Fruit fly (Drosophila melanogaster) whole organism, embryonic: ENCODE measurements around the gene CG8097.

Experiments used
- BtbVII ChIP-seq: fragments of 200-800 bp; sonication (Bioruptor generic); optimal IDR thresholded peaks from 3 replicates; lab custom pipeline; 2017; ENCODE audit warnings: missing biosample characterization, mild to moderate bottlenecking, missing genetic modification characterization
- Bteb2 ChIP-seq: fragments of 200-800 bp; sonication (Bioruptor generic); optimal IDR thresholded peaks from 2 replicates; lab custom pipeline; 2016; ENCODE audit warnings: missing biosample characterization, missing genetic modification characterization
- CG10209 ChIP-seq: fragments of 200-800 bp; sonication (Bioruptor generic); optimal IDR thresholded peaks from 3 replicates; lab custom pipeline; 2017; ENCODE audit warnings: missing biosample characterization, mild to moderate bottlenecking, missing genetic modification characterization, missing genetic modification reagents
- CG10321 ChIP-seq: fragments of 200-800 bp; sonication (Bioruptor generic); IDR thresholded peaks from 2 replicates; pipeline ENCODE4 v1.3.6; 2022; ENCODE audit warnings: missing biosample characterization, missing genetic modification characterization
- CG10979 ChIP-seq: fragments of 200-800 bp; sonication (Bioruptor generic); optimal IDR thresholded peaks from 2 replicates; lab custom pipeline; 2018; ENCODE audit warnings: missing biosample characterization, mild to moderate bottlenecking, missing genetic modification characterization, moderate library complexity
- CG12071 ChIP-seq: fragments of 200-800 bp; sonication (Bioruptor generic); optimal IDR thresholded peaks from 3 replicates; lab custom pipeline; 2018; ENCODE audit warnings: missing biosample characterization, mild to moderate bottlenecking, missing genetic modification characterization
- CG1233 ChIP-seq: fragments of 200-800 bp; sonication (Bioruptor generic); optimal IDR thresholded peaks from 4 replicates; lab custom pipeline; 2018; ENCODE audit warnings: missing biosample characterization, mild to moderate bottlenecking, missing genetic modification characterization
- CG12744 ChIP-seq: fragments of 200-800 bp; sonication (Bioruptor generic); optimal IDR thresholded peaks from 2 replicates; lab custom pipeline; 2016; ENCODE audit warnings: missing biosample characterization, missing genetic modification characterization
- CG12769 ChIP-seq: fragments of 200-800 bp; sonication (Bioruptor generic); optimal IDR thresholded peaks from 2 replicates; lab custom pipeline; 2019; ENCODE audit warnings: missing biosample characterization, mild to moderate bottlenecking, missing genetic modification characterization, moderate library complexity
- CG12942 ChIP-seq: fragments of 200-800 bp; sonication (Bioruptor generic); optimal IDR thresholded peaks from 3 replicates; lab custom pipeline; 2016; ENCODE audit warnings: missing biosample characterization, missing genetic modification characterization
- CG13424 ChIP-seq: fragments of 200-800 bp; sonication (Bioruptor generic); optimal IDR thresholded peaks from 2 replicates; lab custom pipeline; 2019; ENCODE audit warnings: missing biosample characterization, mild to moderate bottlenecking, missing genetic modification characterization, moderate library complexity
- CG17912 ChIP-seq: fragments of 200-800 bp; sonication (Bioruptor generic); optimal IDR thresholded peaks from 2 replicates; lab custom pipeline; 2018; ENCODE audit warnings: missing biosample characterization, mild to moderate bottlenecking, missing genetic modification characterization
- CG1832 ChIP-seq: fragments of 200-800 bp; sonication (Bioruptor generic); optimal IDR thresholded peaks from 2 replicates; lab custom pipeline; 2017; ENCODE audit warnings: missing biosample characterization, mild to moderate bottlenecking, missing genetic modification characterization, inconsistent platforms
- CG2116 ChIP-seq: fragments of 200-800 bp; sonication (Bioruptor generic); optimal IDR thresholded peaks from 3 replicates; lab custom pipeline; 2018; ENCODE audit warnings: missing biosample characterization, mild to moderate bottlenecking, missing genetic modification characterization
- CG2199 ChIP-seq: fragments of 200-800 bp; sonication (Bioruptor generic); IDR thresholded peaks from 3 replicates; pipeline ENCODE4 v1.3.6; 2022; ENCODE audit warnings: missing biosample characterization, missing genetic modification characterization
- CG2202 ChIP-seq: fragments of 200-800 bp; sonication (Bioruptor generic); optimal IDR thresholded peaks from 2 replicates; lab custom pipeline; 2018; ENCODE audit warnings: missing biosample characterization, mild to moderate bottlenecking, missing genetic modification characterization
- CG32772 ChIP-seq: fragments of 200-800 bp; sonication (Bioruptor generic); IDR thresholded peaks from 2 replicates; pipeline ENCODE4 v1.3.6; 2022; ENCODE audit warnings: missing biosample characterization, missing genetic modification characterization
- CG43689 ChIP-seq: fragments of 200-800 bp; sonication (Bioruptor generic); IDR thresholded peaks from 2 replicates; pipeline ENCODE4 v1.3.6; 2022; ENCODE audit warnings: missing biosample characterization, missing genetic modification characterization
- CG4707 ChIP-seq: fragments of 200-800 bp; sonication (Bioruptor generic); optimal IDR thresholded peaks from 2 replicates; lab custom pipeline; 2018; ENCODE audit warnings: missing biosample characterization, mild to moderate bottlenecking, missing genetic modification characterization, moderate library complexity
- CG7271 ChIP-seq: fragments of 200-800 bp; sonication (Bioruptor generic); optimal IDR thresholded peaks from 2 replicates; lab custom pipeline; 2018; ENCODE audit warnings: missing biosample characterization, mild to moderate bottlenecking, missing genetic modification characterization, moderate library complexity
- CG9876 ChIP-seq: fragments of 200-800 bp; sonication (Bioruptor generic); optimal IDR thresholded peaks from 2 replicates; lab custom pipeline; 2016; ENCODE audit warnings: missing biosample characterization, missing genetic modification characterization
- CHES-1-like ChIP-seq: fragments of 200-800 bp; sonication (Bioruptor generic); optimal IDR thresholded peaks from 2 replicates; lab custom pipeline; 2016; ENCODE audit warnings: missing biosample characterization, missing genetic modification characterization
- CrebB ChIP-seq: fragments of 200-800 bp; sonication (Bioruptor generic); optimal IDR thresholded peaks from 3 replicates; lab custom pipeline; 2018; ENCODE audit warnings: missing biosample characterization, mild to moderate bottlenecking, missing genetic modification characterization
- E2f2 ChIP-seq: fragments of 200-800 bp; sonication (Bioruptor generic); IDR thresholded peaks from 2 replicates; pipeline ENCODE4 v1.3.6; 2022; ENCODE audit warnings: missing biosample characterization, missing genetic modification characterization
- HHEX ChIP-seq: fragments of 200-800 bp; sonication (Bioruptor generic); optimal IDR thresholded peaks from 3 replicates; lab custom pipeline; 2017; ENCODE audit warnings: missing biosample characterization, mild to moderate bottlenecking, missing genetic modification characterization, missing genetic modification reagents
- Myb ChIP-seq: fragments of 200-800 bp; sonication (Bioruptor generic); optimal IDR thresholded peaks from 2 replicates; lab custom pipeline; 2016; ENCODE audit warnings: missing biosample characterization, missing genetic modification characterization
- NC2α ChIP-seq: fragments of 200-800 bp; sonication (Bioruptor generic); optimal IDR thresholded peaks from 2 replicates; lab custom pipeline; 2016; ENCODE audit warnings: missing biosample characterization, missing genetic modification characterization
- Sin3A ChIP-seq: fragments of >200 bp; optimal IDR thresholded peaks from 2 replicates; lab custom pipeline; 2018
- aop ChIP-seq: fragments of 200-800 bp; sonication (Bioruptor generic); IDR thresholded peaks from 2 replicates; pipeline ENCODE4 v1.3.6; 2022; ENCODE audit warnings: missing biosample characterization, missing genetic modification characterization
- az2 ChIP-seq: fragments of 200-800 bp; sonication (Bioruptor generic); optimal IDR thresholded peaks from 3 replicates; lab custom pipeline; 2016; ENCODE audit warnings: missing biosample characterization, missing genetic modification characterization
- bab2 ChIP-seq: fragments of 200-800 bp; sonication (Bioruptor generic); optimal IDR thresholded peaks from 2 replicates; lab custom pipeline; 2016; ENCODE audit warnings: missing biosample characterization, missing genetic modification characterization
- bsh ChIP-seq, 2 experiments: fragments of 200-800 bp; sonication (Bioruptor generic); optimal IDR thresholded peaks; 2 replicates each; lab custom pipeline; 2017 to 2018; ENCODE audit warnings: mild to moderate bottlenecking in 2 of 2, missing biosample characterization in 2 of 2, missing genetic modification characterization in 2 of 2, moderate library complexity in 1 of 2
- chinmo ChIP-seq: fragments of 200-800 bp; sonication (Bioruptor generic); IDR thresholded peaks from 4 replicates; pipeline ENCODE4 v1.3.6; 2022; ENCODE audit warnings: missing biosample characterization, missing genetic modification characterization; ENCODE audit not compliant: partially characterized antibody
- chm ChIP-seq: fragments of 200-800 bp; sonication (Bioruptor generic); IDR thresholded peaks from 2 replicates; pipeline ENCODE4 v1.3.6; 2022; ENCODE audit warnings: missing biosample characterization, missing genetic modification characterization
- en ChIP-seq: fragments of 200-800 bp; sonication (Bioruptor generic); optimal IDR thresholded peaks from 2 replicates; lab custom pipeline; 2016; ENCODE audit warnings: missing biosample characterization, missing genetic modification characterization
- gce ChIP-seq: fragments of 200-800 bp; sonication (Bioruptor generic); IDR thresholded peaks from 3 replicates; pipeline ENCODE4 v1.3.6; 2022; ENCODE audit warnings: missing biosample characterization, missing genetic modification characterization
- gt ChIP-seq: fragments of 200-800 bp; sonication (Bioruptor generic); IDR thresholded peaks from 2 replicates; pipeline ENCODE4 v1.3.6; 2022; ENCODE audit warnings: missing biosample characterization, missing genetic modification characterization
- her ChIP-seq: fragments of 200-800 bp; sonication (Bioruptor generic); optimal IDR thresholded peaks from 2 replicates; lab custom pipeline; 2016; ENCODE audit warnings: missing biosample characterization, missing genetic modification characterization
- kah ChIP-seq: fragments of 200-800 bp; sonication (Bioruptor generic); optimal IDR thresholded peaks from 2 replicates; lab custom pipeline; 2018; ENCODE audit warnings: missing biosample characterization, mild to moderate bottlenecking, missing genetic modification characterization
- knrl ChIP-seq: fragments of 200-800 bp; sonication (Bioruptor generic); IDR thresholded peaks from 3 replicates; pipeline ENCODE4 v1.3.6; 2022; ENCODE audit warnings: missing biosample characterization, missing genetic modification characterization; ENCODE audit not compliant: partially characterized antibody
- nau ChIP-seq: fragments of 200-800 bp; sonication (Bioruptor generic); optimal IDR thresholded peaks from 3 replicates; lab custom pipeline; 2017; ENCODE audit warnings: missing biosample characterization, mild to moderate bottlenecking, missing genetic modification characterization, missing genetic modification reagents
- nerfin-1 ChIP-seq: fragments of 200-800 bp; sonication (Bioruptor generic); optimal IDR thresholded peaks from 3 replicates; lab custom pipeline; 2019; ENCODE audit warnings: missing biosample characterization, mild to moderate bottlenecking, missing genetic modification characterization, moderate library complexity
- nom ChIP-seq: fragments of 200-800 bp; sonication (Bioruptor generic); optimal IDR thresholded peaks from 2 replicates; lab custom pipeline; 2017; ENCODE audit warnings: missing biosample characterization, missing genetic modification characterization, mild to moderate bottlenecking, moderate library complexity, missing genetic modification reagents
- pfk ChIP-seq: fragments of 200-800 bp; sonication (Bioruptor generic); optimal IDR thresholded peaks from 2 replicates; lab custom pipeline; 2018; ENCODE audit warnings: missing biosample characterization, mild to moderate bottlenecking, missing genetic modification characterization, moderate library complexity
- pnt ChIP-seq: fragments of 200-800 bp; sonication (Bioruptor generic); optimal IDR thresholded peaks from 3 replicates; lab custom pipeline; 2016; ENCODE audit warnings: missing biosample characterization, missing genetic modification characterization
- pzg ChIP-seq: fragments of 200-800 bp; sonication (Bioruptor generic); optimal IDR thresholded peaks from 3 replicates; lab custom pipeline; 2018; ENCODE audit warnings: missing biosample characterization, mild to moderate bottlenecking, missing genetic modification characterization, moderate library complexity
- so ChIP-seq: fragments of 200-800 bp; sonication (Bioruptor generic); IDR thresholded peaks from 3 replicates; pipeline ENCODE4 v1.3.6; 2022; ENCODE audit warnings: missing biosample characterization, missing genetic modification characterization
- sob ChIP-seq: fragments of 200-800 bp; sonication (Bioruptor generic); IDR thresholded peaks from 2 replicates; pipeline ENCODE4 v1.3.6; 2022; ENCODE audit warnings: missing biosample characterization, missing genetic modification characterization
- sug ChIP-seq: fragments of 200-800 bp; optimal IDR thresholded peaks from 2 replicates; lab custom pipeline; 2019; ENCODE audit warnings: missing biosample characterization, mild to moderate bottlenecking, missing genetic modification characterization, moderate library complexity
- usp ChIP-seq: fragments of >200 bp; optimal IDR thresholded peaks from 2 replicates; lab custom pipeline; 2017; ENCODE audit warnings: missing biosample characterization, missing genetic modification characterization
- wek ChIP-seq: fragments of 200-800 bp; sonication (Bioruptor generic); optimal IDR thresholded peaks from 3 replicates; lab custom pipeline; 2018; ENCODE audit warnings: missing biosample characterization, mild to moderate bottlenecking, missing genetic modification characterization, moderate library complexity

Gene CG8097

dm6 chrX:15579579-15579978, 3.4 kb upstream of the CG8097 start (continued):
- TF ChIP-seq CG1832 (no peak), CG10321 (GFP tag; lab: Robert Waterston, UW) (peak; percentile 71), BtbVII (GFP tag; lab: Kevin White, UChicago) (peak; percentile 85), HHEX (GFP tag; lab: Kevin White, UChicago) (peak; percentile 93), sob (GFP tag; lab: Robert Waterston, UW) (peak; percentile 95), CG43689 (GFP tag; lab: Robert Waterston, UW) (peak; percentile 69), CG12744 (peak; percentile 82), pnt (GFP tag; lab: Kevin White, UChicago) (peak; percentile 91), CG12071 (GFP tag; lab: Kevin White, UChicago) (peak; percentile 95), nerfin-1 (tag; lab: Kevin White, UChicago) (peak; percentile 73), Bteb2 (GFP tag; lab: Kevin White, UChicago) (peak; percentile 90), gt (GFP tag; lab: Robert Waterston, UW) (0 out of 2 replicates have a peak, but pooled peaks have one; percentile 64), NC2α (GFP tag; lab: Kevin White, UChicago) (peak; percentile 84), usp (GFP tag; lab: Kevin White, UChicago) (no peak), pzg (GFP tag; lab: Kevin White, UChicago) (peak; percentile 22), CG17912 (GFP tag; lab: Kevin White, UChicago) (peak; percentile 77), chinmo (GFP tag; lab: Robert Waterston, UW) (no peak), CG10979 (peak; percentile 88), bab2 (GFP tag; lab: Kevin White, UChicago) (peak; percentile 91), CrebB (tag; lab: Kevin White, UChicago) (peak; percentile 92), CG32772 (peak; percentile 91), aop (GFP tag; lab: Robert Waterston, UW) (peak; percentile 80; the same call in 1 of the 2 replicates), chm (GFP tag; lab: Robert Waterston, UW) (peak; percentile 91), Sin3A (lab: Kevin White, UChicago) (no peak), CG2116 (GFP tag; lab: Kevin White, UChicago) (peak; percentile 49), nau (GFP tag; lab: Kevin White, UChicago) (no peak), wek (GFP tag; lab: Kevin White, UChicago) (peak; percentile 64), CG2199 (GFP tag; lab: Robert Waterston, UW) (no peak), CG12769 (tag; lab: Kevin White, UChicago) (no peak), knrl (no peak), gce (GFP tag; lab: Robert Waterston, UW) (peak; percentile 87), her (GFP tag; lab: Kevin White, UChicago) (peak; percentile 94), CG4707 (GFP tag; lab: Kevin White, UChicago) (peak; percentile 76), bsh (GFP tag; optimal IDR thresholded peaks at IDR 0.05; lab: Kevin White, UChicago) (peak; percentile 90 to 94), sug (tag; lab: Kevin White, UChicago) (peak; percentile 86), CG7271 (tag; lab: Kevin White, UChicago) (peak; percentile 47), nom (peak; percentile 91), CG12942 (GFP tag; lab: Kevin White, UChicago) (peak; percentile 84), pfk (GFP tag; lab: Kevin White, UChicago) (no peak), CG13424 (tag; lab: Kevin White, UChicago) (peak; percentile 88), CHES-1-like (GFP tag; lab: Kevin White, UChicago) (peak; percentile 92), kah (GFP tag; lab: Kevin White, UChicago) (peak; percentile 65), E2f2 (peak; percentile 70), en (GFP tag; lab: Kevin White, UChicago) (peak; percentile 79), CG2202 (tag; lab: Kevin White, UChicago) (peak; percentile 76), az2 (GFP tag; lab: Kevin White, UChicago) (peak; percentile 92), CG9876 (GFP tag; lab: Kevin White, UChicago) (peak; percentile 89), CG10209 (GFP tag; lab: Kevin White, UChicago) (peak; percentile 91), Myb (GFP tag; lab: Kevin White, UChicago) (peak; percentile 82), so (GFP tag; lab: Robert Waterston, UW) (peak; percentile 90), CG1233 (GFP tag; lab: Kevin White, UChicago) (peak; percentile 92)
